Worm (Caenorhabditis elegans) whole organism, mixed stage, embryonic: ENCODE results near the gene F28B4.4.

Source experiments
- blmp-1 ChIP-seq: fragments of 150-350 bp; optimal IDR thresholded peaks from 2 replicates; lab custom pipeline; 2014; ENCODE audit warnings: missing biosample characterization, missing genetic modification characterization
- elt-3 ChIP-seq: fragments of 150-350 bp; optimal IDR thresholded peaks from 2 replicates; lab custom pipeline; 2014; ENCODE audit warnings: missing biosample characterization, missing genetic modification characterization
- lin-13 ChIP-seq: fragments of 150-350 bp; optimal IDR thresholded peaks from 2 replicates; lab custom pipeline; 2014; ENCODE audit warnings: missing biosample characterization, missing genetic modification characterization
- unc-39 ChIP-seq: fragments of 150-350 bp; optimal IDR thresholded peaks from 2 replicates; lab custom pipeline; 2014; ENCODE audit warnings: missing biosample characterization, missing genetic modification characterization
- unc-62 ChIP-seq: fragments of 150-350 bp; optimal IDR thresholded peaks from 2 replicates; lab custom pipeline; 2014; ENCODE audit warnings: missing biosample characterization, missing genetic modification reagents, missing genetic modification characterization
- ztf-11 ChIP-seq: fragments of 150-350 bp; optimal IDR thresholded peaks from 2 replicates; lab custom pipeline; 2014; ENCODE audit warnings: missing biosample characterization, missing genetic modification characterization

DNA sequence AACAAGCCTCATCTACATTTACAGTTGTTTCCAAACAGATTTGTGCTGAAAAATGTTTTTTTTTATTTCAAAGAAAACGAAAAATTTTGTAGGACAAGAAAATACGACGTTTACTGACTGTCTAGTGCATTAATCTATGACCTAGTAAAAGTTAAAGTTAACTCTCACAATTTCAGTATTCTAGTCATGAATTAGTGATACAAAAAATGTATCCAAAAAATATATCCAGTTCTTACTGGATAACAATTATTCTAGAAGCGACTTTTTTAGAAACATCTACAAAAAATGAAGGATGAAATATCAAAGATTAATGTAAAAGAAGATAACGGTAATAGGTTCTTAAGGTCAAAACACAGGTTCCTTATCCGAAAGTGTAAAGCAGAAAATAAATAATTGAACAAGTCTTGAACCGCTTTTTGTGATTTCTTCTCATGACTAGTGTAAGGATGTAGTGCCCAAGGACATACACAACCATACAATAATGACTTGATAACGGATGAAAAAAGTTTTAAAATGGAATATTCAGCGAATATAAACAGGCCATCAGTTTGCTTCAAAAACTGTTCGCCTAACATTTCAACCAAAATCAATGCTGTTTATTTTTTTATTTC is 41.2 kb upstream of the F28B4.4 start, which contains the start of gene pqn-37:
- TF ChIP-seq unc-62 (GFP tag; lab: Kevin White, UChicago): no peak
- no peak for TF ChIP-seq lin-13 (tag; lab: Kevin White, UChicago)
- TF ChIP-seq blmp-1 (tag; lab: Kevin White, UChicago): no peak
- TF ChIP-seq elt-3 (tag; lab: Kevin White, UChicago): no peak
- no peak for TF ChIP-seq ztf-11 (tag; lab: Kevin White, UChicago)
- no peak for TF ChIP-seq unc-39 (tag; lab: Kevin White, UChicago)
